Fruit fly (Drosophila melanogaster) whole organism, embryonic: ENCODE measurements around the gene CG3815.

Experiments
- Antp ChIP-seq: fragments of 200-800 bp; sonication (Bioruptor generic); optimal IDR thresholded peaks from 3 replicates; lab custom pipeline; 2016; ENCODE audit warnings: missing biosample characterization, missing genetic modification characterization
- Blimp-1 ChIP-seq: fragments of 200-800 bp; sonication (Bioruptor generic); optimal IDR thresholded peaks from 3 replicates; lab custom pipeline; 2018; ENCODE audit warnings: missing biosample characterization, missing genetic modification characterization, mild to moderate bottlenecking, moderate library complexity, missing genetic modification reagents
- CG10321 ChIP-seq: fragments of 200-800 bp; sonication (Bioruptor generic); IDR thresholded peaks from 2 replicates; pipeline ENCODE4 v1.3.6; 2022; ENCODE audit warnings: missing biosample characterization, missing genetic modification characterization
- CG10462 ChIP-seq: fragments of 200-800 bp; sonication (Bioruptor generic); optimal IDR thresholded peaks from 2 replicates; lab custom pipeline; 2016; ENCODE audit warnings: missing biosample characterization, missing genetic modification characterization
- CG12155 ChIP-seq: fragments of 200-800 bp; sonication (Bioruptor generic); optimal IDR thresholded peaks from 3 replicates; lab custom pipeline; 2016; ENCODE audit warnings: missing biosample characterization, missing genetic modification characterization
- CG12299 ChIP-seq: fragments of 200-800 bp; sonication (Bioruptor generic); optimal IDR thresholded peaks from 2 replicates; lab custom pipeline; 2018; ENCODE audit warnings: missing biosample characterization, mild to moderate bottlenecking, missing genetic modification characterization
- CG1233 ChIP-seq: fragments of 200-800 bp; sonication (Bioruptor generic); optimal IDR thresholded peaks from 4 replicates; lab custom pipeline; 2018; ENCODE audit warnings: missing biosample characterization, mild to moderate bottlenecking, missing genetic modification characterization
- CG1602 ChIP-seq: fragments of 200-800 bp; sonication (Bioruptor generic); optimal IDR thresholded peaks from 3 replicates; lab custom pipeline; 2016; ENCODE audit warnings: missing biosample characterization, missing genetic modification characterization
- CG2129 ChIP-seq: fragments of 200-800 bp; sonication (Bioruptor generic); IDR thresholded peaks from 2 replicates; pipeline ENCODE4 v1.3.6; 2022; ENCODE audit warnings: missing biosample characterization, missing genetic modification characterization; ENCODE audit not compliant: partially characterized antibody
- CG32532 ChIP-seq: fragments of 200-800 bp; sonication (Bioruptor generic); IDR thresholded peaks from 2 replicates; pipeline ENCODE4 v1.3.6; 2022; ENCODE audit warnings: missing biosample characterization, missing genetic modification characterization
- CG3281 ChIP-seq: fragments of 200-800 bp; sonication (Bioruptor generic); optimal IDR thresholded peaks from 3 replicates; lab custom pipeline; 2017; ENCODE audit warnings: missing biosample characterization, mild to moderate bottlenecking, missing genetic modification characterization
- CG34422 ChIP-seq: fragments of 200-800 bp; sonication (Bioruptor generic); IDR thresholded peaks from 3 replicates; pipeline ENCODE4 v1.3.6; 2022; ENCODE audit warnings: missing biosample characterization, missing genetic modification characterization
- CG6254 ChIP-seq: fragments of 200-800 bp; sonication (Bioruptor generic); optimal IDR thresholded peaks from 3 replicates; lab custom pipeline; 2017; ENCODE audit warnings: mild to moderate bottlenecking, missing biosample characterization, missing genetic modification reagents, missing genetic modification characterization
- CG6272 ChIP-seq: fragments of 200-800 bp; sonication (Bioruptor generic); IDR thresholded peaks from 2 replicates; pipeline ENCODE4 v1.3.6; 2022; ENCODE audit warnings: missing biosample characterization, missing genetic modification characterization
- CG6683 ChIP-seq: fragments of 200-800 bp; sonication (Bioruptor generic); optimal IDR thresholded peaks from 2 replicates; lab custom pipeline; 2017; ENCODE audit warnings: missing biosample characterization, mild to moderate bottlenecking, missing genetic modification characterization, missing genetic modification reagents
- CG6689 ChIP-seq: fragments of 200-800 bp; sonication (Bioruptor generic); IDR thresholded peaks from 2 replicates; pipeline ENCODE4 v1.3.6; 2022; ENCODE audit warnings: missing biosample characterization, missing genetic modification characterization
- CG6854 ChIP-seq: fragments of 200-800 bp; sonication (Bioruptor generic); optimal IDR thresholded peaks from 3 replicates; lab custom pipeline; 2017; ENCODE audit warnings: missing biosample characterization, mild to moderate bottlenecking, missing genetic modification characterization
- CG8281 ChIP-seq: fragments of 200-800 bp; sonication (Bioruptor generic); optimal IDR thresholded peaks from 2 replicates; lab custom pipeline; 2018; ENCODE audit warnings: missing biosample characterization, mild to moderate bottlenecking, missing genetic modification characterization, moderate library complexity
- CG9817 ChIP-seq: fragments of 200-800 bp; sonication (Bioruptor generic); optimal IDR thresholded peaks from 2 replicates; lab custom pipeline; 2018; ENCODE audit warnings: missing biosample characterization, mild to moderate bottlenecking, missing genetic modification characterization, moderate library complexity
- CHES-1-like ChIP-seq: fragments of 200-800 bp; sonication (Bioruptor generic); optimal IDR thresholded peaks from 2 replicates; lab custom pipeline; 2016; ENCODE audit warnings: missing biosample characterization, missing genetic modification characterization
- Dll ChIP-seq: fragments of 200-800 bp; sonication (Bioruptor generic); IDR thresholded peaks from 4 replicates; pipeline ENCODE4 v1.3.6; 2022; ENCODE audit warnings: missing biosample characterization, missing genetic modification characterization; ENCODE audit not compliant: partially characterized antibody
- Dp ChIP-seq: fragments of 200-800 bp; sonication (Bioruptor generic); optimal IDR thresholded peaks from 2 replicates; lab custom pipeline; 2018; ENCODE audit warnings: missing biosample characterization, mild to moderate bottlenecking, missing genetic modification characterization, moderate library complexity
- Elba2 ChIP-seq: fragments of 200-800 bp; sonication (Bioruptor generic); optimal IDR thresholded peaks from 3 replicates; lab custom pipeline; 2016; ENCODE audit warnings: missing biosample characterization, missing genetic modification characterization
- H2.0 ChIP-seq: fragments of 200-800 bp; sonication (Bioruptor generic); IDR thresholded peaks from 2 replicates; pipeline ENCODE4 v1.3.6; 2022; ENCODE audit warnings: missing biosample characterization, missing genetic modification characterization
- Hmx ChIP-seq: fragments of 200-800 bp; sonication (Bioruptor generic); optimal IDR thresholded peaks from 2 replicates; lab custom pipeline; 2016; ENCODE audit warnings: missing biosample characterization, missing genetic modification characterization
- Lhr ChIP-seq: fragments of 200-800 bp; sonication (Bioruptor generic); optimal IDR thresholded peaks from 3 replicates; lab custom pipeline; 2017; ENCODE audit warnings: mild to moderate bottlenecking, missing biosample characterization, missing genetic modification reagents, missing genetic modification characterization
- Lim3 ChIP-seq: fragments of 200-800 bp; sonication (Bioruptor generic); IDR thresholded peaks from 2 replicates; pipeline ENCODE4 v1.3.6; 2022; ENCODE audit warnings: missing biosample characterization, missing genetic modification characterization
- NFAT ChIP-seq: fragments of 200-800 bp; sonication (Bioruptor generic); IDR thresholded peaks from 2 replicates; pipeline ENCODE4 v1.3.6; 2022; ENCODE audit warnings: missing biosample characterization, missing genetic modification characterization
- Oli ChIP-seq: fragments of 200-800 bp; sonication (Bioruptor generic); optimal IDR thresholded peaks from 2 replicates; lab custom pipeline; 2018; ENCODE audit warnings: missing biosample characterization, mild to moderate bottlenecking, missing genetic modification characterization, moderate library complexity
- Six4 ChIP-seq: fragments of 200-800 bp; sonication (Bioruptor generic); optimal IDR thresholded peaks from 2 replicates; lab custom pipeline; 2016; ENCODE audit warnings: missing biosample characterization, missing genetic modification characterization
- Sox100B ChIP-seq: fragments of 200-800 bp; sonication (Bioruptor generic); optimal IDR thresholded peaks from 3 replicates; lab custom pipeline; 2018; ENCODE audit warnings: missing biosample characterization, mild to moderate bottlenecking, missing genetic modification characterization
- Ssrp ChIP-seq: fragments of 200-800 bp; sonication (Bioruptor generic); optimal IDR thresholded peaks from 2 replicates; lab custom pipeline; 2018; ENCODE audit warnings: missing biosample characterization, mild to moderate bottlenecking, missing genetic modification characterization, moderate library complexity
- Xbp1 ChIP-seq: fragments of 200-800 bp; sonication (Bioruptor generic); optimal IDR thresholded peaks from 3 replicates; lab custom pipeline; 2016; ENCODE audit warnings: missing biosample characterization, mild to moderate bottlenecking, missing genetic modification characterization
- abd-A ChIP-seq: fragments of 200-800 bp; sonication (Bioruptor generic); optimal IDR thresholded peaks from 3 replicates; lab custom pipeline; 2019; ENCODE audit warnings: missing biosample characterization, mild to moderate bottlenecking, missing genetic modification characterization, moderate library complexity
- en ChIP-seq: fragments of 200-800 bp; sonication (Bioruptor generic); optimal IDR thresholded peaks from 2 replicates; lab custom pipeline; 2016; ENCODE audit warnings: missing biosample characterization, missing genetic modification characterization
- gfzf ChIP-seq: fragments of 200-800 bp; sonication (Bioruptor generic); optimal IDR thresholded peaks from 2 replicates; lab custom pipeline; 2016; ENCODE audit warnings: missing biosample characterization, mild to moderate bottlenecking, missing genetic modification characterization, moderate library complexity
- lab ChIP-seq: fragments of 200-800 bp; sonication (Bioruptor generic); optimal IDR thresholded peaks from 3 replicates; lab custom pipeline; 2017; ENCODE audit warnings: missing biosample characterization, missing genetic modification characterization, mild to moderate bottlenecking, moderate library complexity, missing genetic modification reagents
- lmd ChIP-seq: fragments of 200-800 bp; sonication (Bioruptor generic); IDR thresholded peaks from 2 replicates; pipeline ENCODE4 v1.3.6; 2022; ENCODE audit warnings: missing biosample characterization, missing genetic modification characterization
- mam ChIP-seq: fragments of 200-800 bp; sonication (Bioruptor generic); optimal IDR thresholded peaks from 3 replicates; lab custom pipeline; 2016; ENCODE audit warnings: missing biosample characterization, missing genetic modification characterization
- mirr ChIP-seq: fragments of 200-800 bp; sonication (Bioruptor generic); optimal IDR thresholded peaks from 3 replicates; lab custom pipeline; 2018; ENCODE audit warnings: missing biosample characterization, mild to moderate bottlenecking, missing genetic modification characterization
- pros ChIP-seq: fragments of 200-800 bp; sonication (Bioruptor generic); optimal IDR thresholded peaks from 3 replicates; lab custom pipeline; 2019; ENCODE audit warnings: missing biosample characterization, mild to moderate bottlenecking, missing genetic modification characterization, moderate library complexity
- ranshi ChIP-seq: fragments of 200-800 bp; sonication (Bioruptor generic); IDR thresholded peaks from 2 replicates; pipeline ENCODE4 v1.3.6; 2022; ENCODE audit warnings: missing biosample characterization, missing genetic modification characterization
- row ChIP-seq: fragments of 200-800 bp; sonication (Bioruptor generic); IDR thresholded peaks from 3 replicates; pipeline ENCODE4 v1.3.6; 2022; ENCODE audit warnings: missing biosample characterization, missing genetic modification characterization
- run ChIP-seq: fragments of 200-800 bp; sonication (Bioruptor generic); optimal IDR thresholded peaks from 3 replicates; lab custom pipeline; 2018; ENCODE audit warnings: missing biosample characterization, mild to moderate bottlenecking, missing genetic modification characterization
- sd ChIP-seq: fragments of 200-800 bp; sonication (Bioruptor generic); optimal IDR thresholded peaks from 3 replicates; lab custom pipeline; 2018; ENCODE audit warnings: missing biosample characterization, mild to moderate bottlenecking, missing genetic modification characterization, moderate library complexity
- seq ChIP-seq: fragments of 200-800 bp; sonication (Bioruptor generic); IDR thresholded peaks from 2 replicates; pipeline ENCODE4 v1.3.6; 2022; ENCODE audit warnings: missing biosample characterization, missing genetic modification characterization
- sna ChIP-seq: fragments of 200-800 bp; sonication (Bioruptor generic); IDR thresholded peaks from 2 replicates; pipeline ENCODE4 v1.3.6; 2022; ENCODE audit warnings: missing biosample characterization, missing genetic modification characterization; ENCODE audit not compliant: partially characterized antibody
- stwl ChIP-seq: fragments of 200-800 bp; sonication (Bioruptor generic); optimal IDR thresholded peaks from 3 replicates; lab custom pipeline; 2018; ENCODE audit warnings: missing biosample characterization, mild to moderate bottlenecking, missing genetic modification characterization, moderate library complexity
- trh ChIP-seq: fragments of 200-800 bp; sonication (Bioruptor generic); optimal IDR thresholded peaks from 2 replicates; lab custom pipeline; 2016; ENCODE audit warnings: missing biosample characterization, missing genetic modification characterization
- tup ChIP-seq: fragments of 200-800 bp; sonication (Bioruptor generic); optimal IDR thresholded peaks from 2 replicates; lab custom pipeline; 2016; ENCODE audit warnings: missing biosample characterization, mild to moderate bottlenecking, missing genetic modification characterization, moderate library complexity
- yki ChIP-seq: fragments of >200 bp; optimal IDR thresholded peaks from 3 replicates; lab custom pipeline; 2018

The CG3815 gene

dm6 chrX:6295129-6295539 lies at the start of gene CG3815, which contains the start of gene CG15891 (continued):
- TF ChIP-seq sna (GFP tag; lab: Robert Waterston, UW), result no peak
- no peak for TF ChIP-seq CG1602 (GFP tag; lab: Kevin White, UChicago)
- TF ChIP-seq CG9817 (tag; lab: Kevin White, UChicago), result peak; percentile 63
- TF ChIP-seq ranshi, result peak; percentile 36; the same call in 1 of the 2 replicates
- TF ChIP-seq CG8281, result no peak
- TF ChIP-seq Xbp1 (GFP tag; lab: Kevin White, UChicago), result peak; percentile 53
- no peak for TF ChIP-seq Elba2 (GFP tag; lab: Kevin White, UChicago)
- no peak for TF ChIP-seq CG10462 (GFP tag; lab: Kevin White, UChicago)
- TF ChIP-seq CG6854, result no peak
- TF ChIP-seq CG2129, result no peak
- TF ChIP-seq gfzf (GFP tag; lab: Kevin White, UChicago), result peak; percentile 64
- TF ChIP-seq stwl (tag; lab: Kevin White, UChicago), result peak; percentile 82
- no peak for TF ChIP-seq en (GFP tag; lab: Kevin White, UChicago)
- peak; percentile 81 for TF ChIP-seq CG12155 (GFP tag; lab: Kevin White, UChicago)
- no peak for TF ChIP-seq yki (lab: Kevin White, UChicago)
- peak; percentile 5 for TF ChIP-seq Ssrp (tag; lab: Kevin White, UChicago)
- TF ChIP-seq seq (GFP tag; lab: Robert Waterston, UW), result no peak
- TF ChIP-seq Blimp-1 (GFP tag; lab: Kevin White, UChicago), result no peak
- no peak for TF ChIP-seq pros (GFP tag; lab: Kevin White, UChicago)
- peak; percentile 93 for TF ChIP-seq row (GFP tag; lab: Robert Waterston, UW)
- no peak for TF ChIP-seq Six4 (GFP tag; lab: Kevin White, UChicago)
- TF ChIP-seq CG12299 (tag; lab: Kevin White, UChicago), result peak; percentile 23
- TF ChIP-seq CG3281, result peak; percentile 68
- TF ChIP-seq Hmx (GFP tag; lab: Kevin White, UChicago), result no peak
- TF ChIP-seq CHES-1-like, result peak; percentile 51
- TF ChIP-seq sd (tag; lab: Kevin White, UChicago), result no peak
- TF ChIP-seq CG6689 (GFP tag; lab: Robert Waterston, UW), result no peak; the same call in 1 of the 2 replicates
- no peak for TF ChIP-seq CG6254
- TF ChIP-seq Antp (GFP tag; lab: Kevin White, UChicago), result peak; percentile 22
- peak; percentile 71 for TF ChIP-seq CG32532 (GFP tag; lab: Robert Waterston, UW)
- TF ChIP-seq CG6683 (GFP tag; lab: Kevin White, UChicago), result no peak
- TF ChIP-seq Dll, result peak; percentile 63; the same call in 3 of the 4 replicates
- peak; percentile 60 for TF ChIP-seq mam
- no peak for TF ChIP-seq Sox100B (GFP tag; lab: Kevin White, UChicago)
- peak; percentile 71 for TF ChIP-seq lmd
- no peak for TF ChIP-seq trh (GFP tag; lab: Kevin White, UChicago)
- no peak for TF ChIP-seq NFAT
- peak; percentile 61; the same call in 2 of the 3 replicates for TF ChIP-seq CG34422
- TF ChIP-seq Oli (tag; lab: Kevin White, UChicago), result peak; percentile 39
- no peak for TF ChIP-seq H2.0 (GFP tag; lab: Robert Waterston, UW)
- TF ChIP-seq run (tag; lab: Kevin White, UChicago), result no peak
- no peak for TF ChIP-seq CG1233
- TF ChIP-seq Dp (GFP tag; lab: Kevin White, UChicago), result peak; percentile 18
- TF ChIP-seq mirr (GFP tag; lab: Kevin White, UChicago), result peak; percentile 33
- peak; percentile 42; the same call in 1 of the 2 replicates for TF ChIP-seq CG6272 (GFP tag; lab: Robert Waterston, UW)
- TF ChIP-seq tup, result no peak
- no peak for TF ChIP-seq CG10321 (GFP tag; lab: Robert Waterston, UW)
- peak; percentile 17 for TF ChIP-seq Lhr (GFP tag; lab: Kevin White, UChicago)
- no peak for TF ChIP-seq lab (GFP tag; lab: Kevin White, UChicago)
- no peak for TF ChIP-seq Lim3
- TF ChIP-seq abd-A (tag; lab: Kevin White, UChicago), result no peak
